Worm (Caenorhabditis elegans) whole organism, L4 larva: ENCODE data around the gene H02F09.2.

Experiments
- F44E2.7 ChIP-seq: fragments of 200-800 bp; sonication (Bioruptor generic); IDR thresholded peaks from 2 replicates; pipeline ENCODE4 v2.1.2; 2022; ENCODE audit warnings: missing genetic modification characterization, missing compliant biosample characterization
- F49E8.2 ChIP-seq: sonication (generic microtip); optimal IDR thresholded peaks from 2 replicates; lab custom pipeline; 2016; ENCODE audit warnings: missing compliant biosample characterization, mild to moderate bottlenecking, missing genetic modification characterization, borderline replicate concordance
- Y5F2A.4 ChIP-seq: fragments of 200-800 bp; sonication (Bioruptor generic); optimal IDR thresholded peaks from 2 replicates; lab custom pipeline; 2018; ENCODE audit warnings: mild to moderate bottlenecking, missing genetic modification characterization, missing compliant biosample characterization
- ZK337.2 ChIP-seq: fragments of 200-800 bp; sonication (Bioruptor generic); IDR thresholded peaks from 2 replicates; pipeline ENCODE4 v1.3.6; 2022; ENCODE audit warnings: missing genetic modification reagents, missing genetic modification characterization, missing compliant biosample characterization
- ZK546.5 ChIP-seq, 2 experiments: sonication (generic microtip); optimal IDR thresholded peaks; 2 replicates each; lab custom pipeline; 2017; ENCODE audit warnings: missing biosample characterization in 2 of 2, missing genetic modification characterization in 2 of 2
- ceh-32 ChIP-seq: sonication (generic microtip); optimal IDR thresholded peaks from 2 replicates; lab custom pipeline; 2016; ENCODE audit warnings: mild to moderate bottlenecking, missing genetic modification characterization, missing compliant biosample characterization; ENCODE audit not compliant: poor library complexity
- ceh-44 ChIP-seq: fragments of 200-800 bp; sonication (Bioruptor generic); IDR thresholded peaks from 2 replicates; pipeline ENCODE4 v1.3.6; 2022; ENCODE audit warnings: missing genetic modification reagents, missing genetic modification characterization, missing compliant biosample characterization
- ceh-82 ChIP-seq: sonication (generic microtip); optimal IDR thresholded peaks from 2 replicates; lab custom pipeline; 2017; ENCODE audit warnings: missing biosample characterization, missing genetic modification characterization
- ctbp-1 ChIP-seq: fragments of 200-800 bp; sonication (Bioruptor generic); IDR thresholded peaks from 2 replicates; pipeline ENCODE4 v1.3.6; 2022; ENCODE audit warnings: missing genetic modification reagents, missing genetic modification characterization, missing compliant biosample characterization
- dmd-6 ChIP-seq: fragments of 200-800 bp; sonication (Bioruptor generic); IDR thresholded peaks from 2 replicates; pipeline ENCODE4 v1.3.6; 2022; ENCODE audit warnings: missing genetic modification reagents, missing genetic modification characterization, missing compliant biosample characterization
- dmd-8 ChIP-seq: fragments of 200-800 bp; sonication (Bioruptor generic); IDR thresholded peaks from 2 replicates; pipeline ENCODE4 v1.3.6; 2022; ENCODE audit warnings: missing genetic modification characterization, missing compliant biosample characterization
- dve-1 ChIP-seq: sonication (generic microtip); optimal IDR thresholded peaks from 2 replicates; lab custom pipeline; 2017; ENCODE audit warnings: antibody characterized with exemption, mild to moderate bottlenecking, missing genetic modification characterization, missing compliant biosample characterization; ENCODE audit not compliant: insufficient read depth
- fkh-10 ChIP-seq: fragments of 150-350 bp; optimal IDR thresholded peaks from 2 replicates; lab custom pipeline; 2014; ENCODE audit warnings: missing biosample characterization, missing genetic modification reagents, missing genetic modification characterization
- gei-8 ChIP-seq: fragments of 200-800 bp; sonication (Bioruptor generic); optimal IDR thresholded peaks from 2 replicates; lab custom pipeline; 2018; ENCODE audit warnings: mild to moderate bottlenecking, missing genetic modification characterization, missing compliant biosample characterization
- hlh-11 ChIP-seq: fragments of 200-800 bp; sonication (Bioruptor generic); optimal IDR thresholded peaks from 2 replicates; lab custom pipeline; 2018; ENCODE audit warnings: mild to moderate bottlenecking, missing genetic modification characterization, missing compliant biosample characterization
- hlh-30 ChIP-seq: sonication (generic microtip); optimal IDR thresholded peaks from 2 replicates; lab custom pipeline; 2017; ENCODE audit warnings: antibody characterized with exemption, mild to moderate bottlenecking, missing genetic modification characterization, missing compliant biosample characterization; ENCODE audit not compliant: insufficient read depth
- hmg-1.1 ChIP-seq: fragments of 200-800 bp; sonication (Bioruptor generic); IDR thresholded peaks from 2 replicates; pipeline ENCODE4 v1.3.6; 2022; ENCODE audit warnings: missing genetic modification reagents, missing genetic modification characterization, missing compliant biosample characterization
- lin-1 ChIP-seq: fragments of 200-800 bp; sonication (Bioruptor generic); IDR thresholded peaks from 2 replicates; pipeline ENCODE4 v1.3.6; 2022; ENCODE audit warnings: missing genetic modification reagents, missing genetic modification characterization, missing compliant biosample characterization
- lin-15B ChIP-seq: fragments of 150-350 bp; sonication (generic microtip); optimal IDR thresholded peaks from 3 replicates; lab custom pipeline; 2014; ENCODE audit warnings: missing biosample characterization, missing genetic modification characterization
- lin-29 ChIP-seq: fragments of 200-800 bp; sonication (Bioruptor generic); IDR thresholded peaks from 2 replicates; pipeline ENCODE4 v1.3.6; 2022; ENCODE audit warnings: missing genetic modification reagents, missing genetic modification characterization, missing compliant biosample characterization
- madf-5 ChIP-seq, 2 experiments: fragments of 200-800 bp; sonication (Bioruptor generic); IDR thresholded peaks; 2 replicates each; pipeline ENCODE4 v1.3.6; 2022; ENCODE audit warnings: missing compliant biosample characterization in 2 of 2, missing genetic modification characterization in 2 of 2
- mdl-1 ChIP-seq, 2 experiments: fragments of 150-350 bp in 1 of 2; sonication (generic microtip) in 1 of 2; optimal IDR thresholded peaks; 2 replicates each; lab custom pipeline; 2014 to 2017; ENCODE audit warnings: missing biosample characterization in 2 of 2, missing genetic modification characterization in 2 of 2
- mep-1 ChIP-seq: fragments of 150-350 bp; sonication (generic microtip); optimal IDR thresholded peaks from 3 replicates; lab custom pipeline; 2014; ENCODE audit warnings: missing biosample characterization, missing genetic modification characterization
- mes-2 ChIP-seq: sonication (generic microtip); optimal IDR thresholded peaks from 2 replicates; lab custom pipeline; 2016; ENCODE audit warnings: missing genotype, mild to moderate bottlenecking, missing genetic modification characterization, missing compliant biosample characterization; ENCODE audit not compliant: poor library complexity, severe bottlenecking
- mxl-3 ChIP-seq: fragments of 200-800 bp; sonication (Bioruptor generic); optimal IDR thresholded peaks from 2 replicates; lab custom pipeline; 2018; ENCODE audit warnings: mild to moderate bottlenecking, missing genetic modification characterization, missing compliant biosample characterization
- nhr-111 ChIP-seq: fragments of 200-800 bp; sonication (Bioruptor generic); optimal IDR thresholded peaks from 2 replicates; lab custom pipeline; 2018; ENCODE audit warnings: mild to moderate bottlenecking, missing genetic modification characterization, missing compliant biosample characterization
- nhr-237 ChIP-seq: sonication (generic microtip); optimal IDR thresholded peaks from 2 replicates; lab custom pipeline; 2017; ENCODE audit warnings: missing biosample characterization, missing genetic modification characterization
- nhr-42 ChIP-seq: fragments of 200-800 bp; sonication (Bioruptor generic); IDR thresholded peaks from 2 replicates; pipeline ENCODE4 v1.3.6; 2022; ENCODE audit warnings: missing genetic modification characterization, missing compliant biosample characterization
- nhr-6 ChIP-seq: fragments of 150-350 bp; optimal IDR thresholded peaks from 2 replicates; lab custom pipeline; 2014; ENCODE audit warnings: missing biosample characterization, missing genetic modification characterization
- nhr-76 ChIP-seq: fragments of 150-350 bp; optimal IDR thresholded peaks from 2 replicates; lab custom pipeline; 2014; ENCODE audit warnings: missing biosample characterization, missing genetic modification characterization
- php-3 ChIP-seq: fragments of 200-800 bp; sonication (Bioruptor generic); IDR thresholded peaks from 2 replicates; pipeline ENCODE4 v1.3.6; 2022; ENCODE audit warnings: missing genetic modification reagents, missing genetic modification characterization, missing compliant biosample characterization
- saeg-2 ChIP-seq: fragments of 200-800 bp; sonication (Bioruptor generic); IDR thresholded peaks from 2 replicates; pipeline ENCODE4 v1.3.6; 2022; ENCODE audit warnings: missing genetic modification reagents, missing genetic modification characterization, missing compliant biosample characterization
- set-16 ChIP-seq: fragments of 200-800 bp; sonication (Bioruptor generic); IDR thresholded peaks from 2 replicates; pipeline ENCODE4 v1.3.6; 2022; ENCODE audit warnings: missing genetic modification reagents, missing genetic modification characterization, missing compliant biosample characterization
- skn-1 ChIP-seq: fragments of 150-350 bp; optimal IDR thresholded peaks from 2 replicates; lab custom pipeline; 2014; ENCODE audit warnings: missing biosample characterization, missing genetic modification characterization
- spr-1 ChIP-seq: sonication (generic microtip); optimal IDR thresholded peaks from 2 replicates; lab custom pipeline; 2016; ENCODE audit warnings: mild to moderate bottlenecking, missing genetic modification characterization, missing compliant biosample characterization
- spr-3 ChIP-seq: fragments of 200-800 bp; sonication (Bioruptor generic); optimal IDR thresholded peaks from 2 replicates; lab custom pipeline; 2018; ENCODE audit warnings: mild to moderate bottlenecking, missing genetic modification characterization, missing compliant biosample characterization
- tag-97 ChIP-seq: fragments of 200-800 bp; sonication (Bioruptor generic); IDR thresholded peaks from 2 replicates; pipeline ENCODE4 v1.3.6; 2022; ENCODE audit warnings: missing genetic modification characterization, missing compliant biosample characterization
- unc-130 ChIP-seq: sonication (generic microtip); optimal IDR thresholded peaks from 2 replicates; lab custom pipeline; 2016; ENCODE audit warnings: missing genetic modification reagents, missing genetic modification characterization, missing compliant biosample characterization
- zfp-2 ChIP-seq: sonication (generic microtip); optimal IDR thresholded peaks from 2 replicates; lab custom pipeline; 2016; ENCODE audit warnings: mild to moderate bottlenecking, missing genetic modification characterization, missing compliant biosample characterization
- zip-2 ChIP-seq: fragments of 150-350 bp; optimal IDR thresholded peaks from 2 replicates; lab custom pipeline; 2014; ENCODE audit warnings: missing biosample characterization, missing genetic modification characterization
- ztf-11 ChIP-seq: fragments of 150-350 bp; optimal IDR thresholded peaks from 2 replicates; lab custom pipeline; 2014; ENCODE audit warnings: missing biosample characterization, missing genetic modification characterization
- ztf-7 ChIP-seq: fragments of 150-350 bp; optimal IDR thresholded peaks from 2 replicates; lab custom pipeline; 2014; ENCODE audit warnings: missing biosample characterization, missing genetic modification characterization

Gene H02F09.2

ce11 chrX:1528107-1528506 lies 43.9 kb upstream of the H02F09.2 start:
- no peak for TF ChIP-seq nhr-111 (GFP tag; lab: Kevin White, UChicago)
- no peak for TF ChIP-seq ceh-82
- no peak for TF ChIP-seq ztf-11
- TF ChIP-seq ZK337.2 (GFP tag; lab: Robert Waterston, UW), result no peak
- TF ChIP-seq mes-2 (tag; lab: Kevin White, UChicago), result no peak
- no peak for TF ChIP-seq fkh-10 (GFP tag; lab: Kevin White, UChicago)
- no peak for TF ChIP-seq nhr-237 (tag; lab: Kevin White, UChicago)
- TF ChIP-seq ztf-7 (tag; lab: Kevin White, UChicago), result no peak
- no peak for TF ChIP-seq dmd-8 (GFP tag; lab: Robert Waterston, UW)
- no peak for TF ChIP-seq F49E8.2 (tag; lab: Kevin White, UChicago)
- no peak for TF ChIP-seq dve-1 (tag; lab: Kevin White, UChicago)
- TF ChIP-seq saeg-2 (GFP tag; lab: Robert Waterston, UW), result no peak
- TF ChIP-seq madf-5 (GFP tag; IDR thresholded peaks at IDR 0.05; lab: Robert Waterston, UW), result no peak
- no peak for TF ChIP-seq tag-97
- no peak for TF ChIP-seq gei-8 (GFP tag; lab: Kevin White, UChicago)
- no peak for TF ChIP-seq Y5F2A.4
- no peak for TF ChIP-seq spr-3 (GFP tag; lab: Kevin White, UChicago)
- TF ChIP-seq, all 104 proteins: peak for 0

ce11 chrX:1529013-1529412 lies 43.0 kb upstream of the H02F09.2 start:
- TF ChIP-seq dmd-8 (GFP tag; lab: Robert Waterston, UW) (no peak), ctbp-1 (GFP tag; lab: Robert Waterston, UW) (no peak), hmg-1.1 (peak; percentile 67), gei-8 (GFP tag; lab: Kevin White, UChicago) (no peak), nhr-237 (tag; lab: Kevin White, UChicago) (no peak), set-16 (peak; percentile 78), mdl-1 (tag; optimal IDR thresholded peaks at IDR 0.05; lab: Kevin White, UChicago) (peak in 1 of 2 experiments; percentile 1), zfp-2 (tag; lab: Kevin White, UChicago) (no peak), ceh-44 (no peak), php-3 (no peak), mep-1 (peak; percentile 41), hlh-11 (tag; lab: Kevin White, UChicago) (peak; percentile 25), hlh-30 (tag; lab: Kevin White, UChicago) (peak; percentile 63), skn-1 (tag; lab: Kevin White, UChicago) (no peak), ZK546.5 (tag; optimal IDR thresholded peaks at IDR 0.05; lab: Kevin White, UChicago) (no peak), lin-15B (no peak), nhr-6 (peak; percentile 16), ceh-32 (tag; lab: Kevin White, UChicago) (no peak), saeg-2 (GFP tag; lab: Robert Waterston, UW) (no peak), unc-130 (GFP tag; lab: Kevin White, UChicago) (no peak)
- TF ChIP-seq, all 104 proteins: peak for 7

ce11 chrX:1535261-1535660 lies 36.8 kb upstream of the H02F09.2 start, which contains the start of gene K06A9.3:
K06A9.3 (minus strand) TSS chrX:1535361.
- TF ChIP-seq dmd-6 (GFP tag; lab: Robert Waterston, UW) (no peak), spr-1 (tag; lab: Kevin White, UChicago) (no peak), zip-2 (tag; lab: Kevin White, UChicago) (no peak), F44E2.7 (no peak), dmd-8 (GFP tag; lab: Robert Waterston, UW) (no peak), nhr-42 (no peak), lin-29 (GFP tag; lab: Robert Waterston, UW) (no peak), php-3 (no peak), mxl-3 (GFP tag; lab: Kevin White, UChicago) (no peak), nhr-76 (tag; lab: Kevin White, UChicago) (no peak), tag-97 (no peak), lin-1 (GFP tag; lab: Robert Waterston, UW) (no peak)
- TF ChIP-seq, all 104 proteins: peak for 0
